Fruit fly (Drosophila melanogaster): Measurements from ENCODE around the gene yip7.

DNA sequence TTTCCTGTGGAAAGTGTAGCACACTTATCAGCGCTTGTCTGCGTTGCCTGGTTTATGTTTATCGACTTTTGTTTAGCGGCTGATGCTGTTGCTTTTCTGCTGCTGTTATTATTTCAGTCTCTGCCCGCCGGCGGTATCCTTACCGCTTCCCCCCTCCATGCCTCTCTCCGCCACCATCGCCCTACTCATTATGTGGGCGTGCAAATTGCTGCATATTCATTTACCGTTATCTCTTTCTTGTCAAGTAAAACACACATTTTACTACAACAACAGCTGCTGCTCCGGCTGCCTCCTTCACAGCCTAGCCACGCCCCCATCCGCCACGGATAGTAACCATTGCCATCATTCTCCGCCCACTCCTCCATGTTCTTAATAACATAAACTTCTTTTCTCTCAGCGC is 35.1 kb upstream of the yip7 start:
- TF ChIP-seq psq (optimal IDR thresholded peaks at IDR 0.05) (no peak), Myc (optimal IDR thresholded peaks at IDR 0.05) (no peak), h (optimal IDR thresholded peaks at IDR 0.05) (no peak)

Data from Kc167 (cell line).